Worm (Caenorhabditis elegans): ENCODE data around the gene Y48A6B.9.
A peak's percentile ranks its signal among the peaks of the same experiment; 100 is the strongest.

Y48A6B.9 gene

ce11 chrIII:11008869-11009268 lies 24.1 kb upstream of the Y48A6B.9 start, which contains the start of gene exos-1:
Gene exos-1 (plus strand): TSS chrIII:11009043.
- no peak for TF ChIP-seq sea-2 (GFP tag; optimal IDR thresholded peaks at IDR 0.05)

ce11 chrIII:11010597-11010996 lies 22.4 kb upstream of the Y48A6B.9 start:
- TF ChIP-seq unc-39 (tag; optimal IDR thresholded peaks at IDR 0.05) (no peak), nhr-43 (tag; optimal IDR thresholded peaks at IDR 0.05; ENCODE audit: poor library complexity, severe bottlenecking) (no peak), ceh-28 (tag; optimal IDR thresholded peaks at IDR 0.05) (no peak), skn-1 (tag; optimal IDR thresholded peaks at IDR 0.05) (no peak), nhr-25 (tag; optimal IDR thresholded peaks at IDR 0.05) (no peak)

ce11 chrIII:11012264-11012663 lies 20.7 kb upstream of the Y48A6B.9 start, which contains the start of gene kvs-4:
Gene kvs-4 (plus strand): TSS chrIII:11012564.
- TF ChIP-seq fkh-2 (tag; optimal IDR thresholded peaks at IDR 0.05) (no peak), ZK546.5 (tag; optimal IDR thresholded peaks at IDR 0.05) (no peak), fkh-10 (GFP tag; optimal IDR thresholded peaks at IDR 0.05) (no peak), mdl-1 (tag; optimal IDR thresholded peaks at IDR 0.05) (no peak), nhr-12 (tag; optimal IDR thresholded peaks at IDR 0.05) (no peak), ama-1 (optimal IDR thresholded peaks at IDR 0.05) (no peak), skn-1 (tag; optimal IDR thresholded peaks at IDR 0.05) (no peak)

ce11 chrIII:11022278-11022677 lies 10.7 kb upstream of the Y48A6B.9 start:
- no peak for TF ChIP-seq ztf-11 (tag; optimal IDR thresholded peaks at IDR 0.05)
- no peak for TF ChIP-seq R02D3.7 (tag; optimal IDR thresholded peaks at IDR 0.05)
- no peak for TF ChIP-seq nhr-77 (tag; optimal IDR thresholded peaks at IDR 0.05)
- no peak for TF ChIP-seq elt-3 (tag; optimal IDR thresholded peaks at IDR 0.05)
- no peak for TF ChIP-seq nhr-76 (tag; optimal IDR thresholded peaks at IDR 0.05)
- TF ChIP-seq nhr-67 (tag; optimal IDR thresholded peaks at IDR 0.05): no peak
- TF ChIP-seq ztf-4 (tag; optimal IDR thresholded peaks at IDR 0.05): no peak
- no peak for TF ChIP-seq mml-1 (tag; optimal IDR thresholded peaks at IDR 0.05)
- TF ChIP-seq lin-15B (tag; optimal IDR thresholded peaks at IDR 0.05): no peak
- no peak for TF ChIP-seq eor-1 (tag; optimal IDR thresholded peaks at IDR 0.05)
- no peak for TF ChIP-seq pqm-1 (tag; optimal IDR thresholded peaks at IDR 0.05)
- TF ChIP-seq ceh-16 (tag; optimal IDR thresholded peaks at IDR 0.05): no peak
- TF ChIP-seq nhr-43 (tag; optimal IDR thresholded peaks at IDR 0.05; ENCODE audit: poor library complexity, severe bottlenecking): no peak

- TF ChIP-seq tbx-2 (tag; optimal IDR thresholded peaks at IDR 0.05): no peak
- TF ChIP-seq nhr-25 (tag; optimal IDR thresholded peaks at IDR 0.05): no peak
- no peak for TF ChIP-seq egl-27 (tag; optimal IDR thresholded peaks at IDR 0.05)
- TF ChIP-seq unc-62 (GFP tag; optimal IDR thresholded peaks at IDR 0.05): no peak
- no peak for TF ChIP-seq unc-39 (tag; optimal IDR thresholded peaks at IDR 0.05)
- TF ChIP-seq aly-2 (tag; optimal IDR thresholded peaks at IDR 0.05): no peak
- no peak for TF ChIP-seq nhr-28 (tag; optimal IDR thresholded peaks at IDR 0.05)
- no peak for TF ChIP-seq fkh-2 (tag; optimal IDR thresholded peaks at IDR 0.05)
- TF ChIP-seq nhr-67 (tag; optimal IDR thresholded peaks at IDR 0.05): no peak
- no peak for TF ChIP-seq nfya-1 (tag; optimal IDR thresholded peaks at IDR 0.05; ENCODE audit: insufficient read depth)
- TF ChIP-seq sea-2 (GFP tag; optimal IDR thresholded peaks at IDR 0.05): no peak
- no peak for TF ChIP-seq ztf-4 (tag; optimal IDR thresholded peaks at IDR 0.05)
- TF ChIP-seq eor-1 (tag; optimal IDR thresholded peaks at IDR 0.05): no peak
- TF ChIP-seq nhr-23 (tag; optimal IDR thresholded peaks at IDR 0.05): no peak
- no peak for TF ChIP-seq egl-5 (tag; optimal IDR thresholded peaks at IDR 0.05)
- no peak for TF ChIP-seq ceh-9 (tag; optimal IDR thresholded peaks at IDR 0.05)
- TF ChIP-seq lin-15B (tag; optimal IDR thresholded peaks at IDR 0.05): no peak
Observed at ce11 chrIII:11025138-11025537, 7.8 kb upstream of the Y48A6B.9 start.

ce11 chrIII:11026516-11027048 lies 6.4 kb upstream of the Y48A6B.9 start, which contains the start of gene Y48A6B.7:
Gene Y48A6B.7 (minus strand): TSS chrIII:11026566.
- TF ChIP-seq pqm-1 (tag; optimal IDR thresholded peaks at IDR 0.05): peak; percentile 99
- no peak for TF ChIP-seq egl-27 (tag; optimal IDR thresholded peaks at IDR 0.05)
- peak; percentile 70 for TF ChIP-seq pha-4 (tag; optimal IDR thresholded peaks at IDR 0.05)
- no peak for TF ChIP-seq hmg-11 (tag; optimal IDR thresholded peaks at IDR 0.05)
- TF ChIP-seq R02D3.7 (tag; optimal IDR thresholded peaks at IDR 0.05): no peak
- peak; percentile 36 for TF ChIP-seq skn-1 (tag; optimal IDR thresholded peaks at IDR 0.05)
- no peak for TF ChIP-seq unc-62 (GFP tag; optimal IDR thresholded peaks at IDR 0.05)
- TF ChIP-seq nfya-1 (tag; optimal IDR thresholded peaks at IDR 0.05; ENCODE audit: insufficient read depth): peak; percentile 13
- TF ChIP-seq sea-2 (GFP tag; optimal IDR thresholded peaks at IDR 0.05): no peak
- TF ChIP-seq aly-2 (tag; optimal IDR thresholded peaks at IDR 0.05): no peak
- TF ChIP-seq jun-1 (tag; optimal IDR thresholded peaks at IDR 0.05): peak; percentile 20
- TF ChIP-seq lsy-12 (tag; optimal IDR thresholded peaks at IDR 0.05): no peak
- no peak for TF ChIP-seq unc-39 (tag; optimal IDR thresholded peaks at IDR 0.05)
- TF ChIP-seq elt-2 (tag; optimal IDR thresholded peaks at IDR 0.05): peak; percentile 100
- no peak for TF ChIP-seq ztf-4 (tag; optimal IDR thresholded peaks at IDR 0.05)
- no peak for TF ChIP-seq fos-1 (tag; optimal IDR thresholded peaks at IDR 0.05)
